Fruit fly (Drosophila melanogaster) whole organism, embryonic: ENCODE measurements around the gene CG31952.

Experiments used
- Abd-B ChIP-seq: fragments of 200-800 bp; sonication (Bioruptor generic); optimal IDR thresholded peaks from 2 replicates; lab custom pipeline; 2018; ENCODE audit warnings: missing biosample characterization, mild to moderate bottlenecking, missing genetic modification characterization, moderate library complexity
- Atf-2 ChIP-seq: fragments of 200-800 bp; sonication (Bioruptor generic); optimal IDR thresholded peaks from 2 replicates; lab custom pipeline; 2016; ENCODE audit warnings: missing biosample characterization, missing genetic modification characterization
- Atf3 ChIP-seq: fragments of 200-800 bp; sonication (Bioruptor generic); optimal IDR thresholded peaks from 3 replicates; lab custom pipeline; 2016; ENCODE audit warnings: missing biosample characterization, missing genetic modification characterization
- Blimp-1 ChIP-seq: fragments of 200-800 bp; sonication (Bioruptor generic); optimal IDR thresholded peaks from 3 replicates; lab custom pipeline; 2018; ENCODE audit warnings: missing biosample characterization, missing genetic modification characterization, mild to moderate bottlenecking, moderate library complexity, missing genetic modification reagents
- CG10462 ChIP-seq: fragments of 200-800 bp; sonication (Bioruptor generic); optimal IDR thresholded peaks from 2 replicates; lab custom pipeline; 2016; ENCODE audit warnings: missing biosample characterization, missing genetic modification characterization
- CG12071 ChIP-seq: fragments of 200-800 bp; sonication (Bioruptor generic); optimal IDR thresholded peaks from 3 replicates; lab custom pipeline; 2018; ENCODE audit warnings: missing biosample characterization, mild to moderate bottlenecking, missing genetic modification characterization
- CG12391 ChIP-seq: fragments of 200-800 bp; sonication (Bioruptor generic); optimal IDR thresholded peaks from 3 replicates; lab custom pipeline; 2018; ENCODE audit warnings: missing biosample characterization, mild to moderate bottlenecking, missing genetic modification characterization, moderate library complexity
- CG12744 ChIP-seq: fragments of 200-800 bp; sonication (Bioruptor generic); optimal IDR thresholded peaks from 2 replicates; lab custom pipeline; 2016; ENCODE audit warnings: missing biosample characterization, missing genetic modification characterization
- CG13775 ChIP-seq: fragments of 200-800 bp; sonication (Bioruptor generic); optimal IDR thresholded peaks from 3 replicates; lab custom pipeline; 2017; ENCODE audit warnings: missing biosample characterization, mild to moderate bottlenecking, missing genetic modification characterization
- CG14965 ChIP-seq: fragments of 200-800 bp; sonication (Bioruptor generic); optimal IDR thresholded peaks from 2 replicates; lab custom pipeline; 2016; ENCODE audit warnings: missing biosample characterization, missing genetic modification characterization, borderline replicate concordance
- CG15479 ChIP-seq: fragments of 200-800 bp; sonication (Bioruptor generic); optimal IDR thresholded peaks from 3 replicates; lab custom pipeline; 2019; ENCODE audit warnings: missing biosample characterization, mild to moderate bottlenecking, missing genetic modification characterization, moderate library complexity
- CG17568 ChIP-seq: fragments of 200-800 bp; sonication (Bioruptor generic); optimal IDR thresholded peaks from 2 replicates; lab custom pipeline; 2018; ENCODE audit warnings: missing biosample characterization, mild to moderate bottlenecking, missing genetic modification characterization, moderate library complexity
- CG2129 ChIP-seq: fragments of 200-800 bp; sonication (Bioruptor generic); IDR thresholded peaks from 2 replicates; pipeline ENCODE4 v1.3.6; 2022; ENCODE audit warnings: missing biosample characterization, missing genetic modification characterization; ENCODE audit not compliant: partially characterized antibody
- CG30020 ChIP-seq: fragments of 200-800 bp; optimal IDR thresholded peaks from 2 replicates; lab custom pipeline; 2019; ENCODE audit warnings: missing biosample characterization, mild to moderate bottlenecking, missing genetic modification characterization, moderate library complexity
- CG3163 ChIP-seq: fragments of 200-800 bp; sonication (Bioruptor generic); optimal IDR thresholded peaks from 3 replicates; lab custom pipeline; 2016; ENCODE audit warnings: missing biosample characterization, missing genetic modification characterization
- CG32772 ChIP-seq: fragments of 200-800 bp; sonication (Bioruptor generic); IDR thresholded peaks from 2 replicates; pipeline ENCODE4 v1.3.6; 2022; ENCODE audit warnings: missing biosample characterization, missing genetic modification characterization
- CG3407 ChIP-seq: fragments of 200-800 bp; sonication (Bioruptor generic); optimal IDR thresholded peaks from 2 replicates; lab custom pipeline; 2018; ENCODE audit warnings: missing biosample characterization, mild to moderate bottlenecking, missing genetic modification characterization
- CG3995 ChIP-seq: fragments of 200-800 bp; sonication (Bioruptor generic); optimal IDR thresholded peaks from 3 replicates; lab custom pipeline; 2016; ENCODE audit warnings: missing biosample characterization, missing genetic modification characterization
- CG4282 ChIP-seq: fragments of 200-800 bp; sonication (Bioruptor generic); optimal IDR thresholded peaks from 2 replicates; lab custom pipeline; 2016; ENCODE audit warnings: missing biosample characterization, missing genetic modification characterization
- CG6272 ChIP-seq: fragments of 200-800 bp; sonication (Bioruptor generic); IDR thresholded peaks from 2 replicates; pipeline ENCODE4 v1.3.6; 2022; ENCODE audit warnings: missing biosample characterization, missing genetic modification characterization
- CG7357 ChIP-seq: fragments of 200-800 bp; sonication (Bioruptor generic); IDR thresholded peaks from 3 replicates; pipeline ENCODE4 v1.3.6; 2022; ENCODE audit warnings: missing biosample characterization, missing genetic modification characterization
- CG7556 ChIP-seq: fragments of 200-800 bp; sonication (Bioruptor generic); optimal IDR thresholded peaks from 2 replicates; lab custom pipeline; 2017; ENCODE audit warnings: missing biosample characterization, mild to moderate bottlenecking, missing genetic modification characterization
- CG7839 ChIP-seq: fragments of 200-800 bp; sonication (Bioruptor generic); optimal IDR thresholded peaks from 3 replicates; lab custom pipeline; 2018; ENCODE audit warnings: missing biosample characterization, mild to moderate bottlenecking, missing genetic modification characterization, moderate library complexity
- CkIIα-i1 ChIP-seq: fragments of 200-800 bp; sonication (Bioruptor generic); IDR thresholded peaks from 2 replicates; pipeline ENCODE4 v1.3.6; 2022; ENCODE audit warnings: missing biosample characterization, missing genetic modification characterization
- Gsc ChIP-seq: fragments of 200-800 bp; sonication (Bioruptor generic); IDR thresholded peaks from 2 replicates; pipeline ENCODE4 v1.3.6; 2022; ENCODE audit warnings: missing biosample characterization, missing genetic modification characterization
- HLH4C ChIP-seq: fragments of 200-800 bp; sonication (Bioruptor generic); IDR thresholded peaks from 3 replicates; pipeline ENCODE4 v1.3.6; 2022; ENCODE audit warnings: missing biosample characterization, missing genetic modification characterization; ENCODE audit not compliant: partially characterized antibody
- Med ChIP-seq: fragments of 200-800 bp; sonication (Bioruptor generic); peaks from one replicate; lab custom pipeline; 2016; ENCODE audit warnings: missing biosample characterization, missing genetic modification characterization, mild to moderate bottlenecking, inconsistent platforms, moderate library complexity
- NfI ChIP-seq: fragments of 200-800 bp; sonication (Bioruptor generic); optimal IDR thresholded peaks from 3 replicates; lab custom pipeline; 2018; ENCODE audit warnings: missing biosample characterization, mild to moderate bottlenecking, missing genetic modification characterization, moderate library complexity
- Oli ChIP-seq: fragments of 200-800 bp; sonication (Bioruptor generic); optimal IDR thresholded peaks from 2 replicates; lab custom pipeline; 2018; ENCODE audit warnings: missing biosample characterization, mild to moderate bottlenecking, missing genetic modification characterization, moderate library complexity
- Trl ChIP-seq, 3 experiments: fragments of >200 bp in 2 of 3; fragments of 200-800 bp in 1 of 3; sonication (Bioruptor generic) in 1 of 3; optimal IDR thresholded peaks; 2 replicates in 1 of 3; 3 replicates in 2 of 3; lab custom pipeline; 2016 to 2017; ENCODE audit warnings: missing biosample characterization in 1 of 3, missing genetic modification characterization in 1 of 3
- Xbp1 ChIP-seq: fragments of 200-800 bp; sonication (Bioruptor generic); optimal IDR thresholded peaks from 3 replicates; lab custom pipeline; 2016; ENCODE audit warnings: missing biosample characterization, mild to moderate bottlenecking, missing genetic modification characterization
- ab ChIP-seq: fragments of 200-800 bp; sonication (Bioruptor generic); optimal IDR thresholded peaks from 2 replicates; lab custom pipeline; 2016; ENCODE audit warnings: missing biosample characterization, missing genetic modification characterization
- amos ChIP-seq: fragments of 200-800 bp; sonication (Bioruptor generic); IDR thresholded peaks from 2 replicates; pipeline ENCODE4 v1.3.6; 2022; ENCODE audit warnings: missing biosample characterization, missing genetic modification characterization; ENCODE audit not compliant: partially characterized antibody
- cg ChIP-seq: fragments of 200-800 bp; sonication (Bioruptor generic); optimal IDR thresholded peaks from 3 replicates; lab custom pipeline; 2019; ENCODE audit warnings: missing biosample characterization, mild to moderate bottlenecking, missing genetic modification characterization, moderate library complexity
- chm ChIP-seq: fragments of 200-800 bp; sonication (Bioruptor generic); IDR thresholded peaks from 2 replicates; pipeline ENCODE4 v1.3.6; 2022; ENCODE audit warnings: missing biosample characterization, missing genetic modification characterization
- cwo ChIP-seq: fragments of 200-800 bp; sonication (Bioruptor generic); optimal IDR thresholded peaks from 3 replicates; lab custom pipeline; 2017; ENCODE audit warnings: missing biosample characterization, missing genetic modification characterization, mild to moderate bottlenecking, moderate library complexity, missing genetic modification reagents
- eve ChIP-seq, 2 experiments: fragments of >200 bp; optimal IDR thresholded peaks; 2 replicates each; lab custom pipeline; 2017; ENCODE audit warnings: missing biosample characterization in 2 of 2, missing genetic modification characterization in 2 of 2
- ewg ChIP-seq: fragments of 200-800 bp; sonication (Bioruptor generic); optimal IDR thresholded peaks from 3 replicates; lab custom pipeline; 2017; ENCODE audit warnings: mild to moderate bottlenecking, missing biosample characterization, missing genetic modification reagents, missing genetic modification characterization
- grau ChIP-seq: fragments of 200-800 bp; optimal IDR thresholded peaks from 3 replicates; lab custom pipeline; 2019; ENCODE audit warnings: missing biosample characterization, mild to moderate bottlenecking, missing genetic modification characterization, moderate library complexity
- ham ChIP-seq: fragments of 200-800 bp; sonication (Bioruptor generic); IDR thresholded peaks from 2 replicates; pipeline ENCODE4 v1.3.6; 2022; ENCODE audit warnings: missing biosample characterization, missing genetic modification characterization
- nerfin-1 ChIP-seq: fragments of 200-800 bp; sonication (Bioruptor generic); optimal IDR thresholded peaks from 3 replicates; lab custom pipeline; 2019; ENCODE audit warnings: missing biosample characterization, mild to moderate bottlenecking, missing genetic modification characterization, moderate library complexity
- nom ChIP-seq: fragments of 200-800 bp; sonication (Bioruptor generic); optimal IDR thresholded peaks from 2 replicates; lab custom pipeline; 2017; ENCODE audit warnings: missing biosample characterization, missing genetic modification characterization, mild to moderate bottlenecking, moderate library complexity, missing genetic modification reagents
- p53 ChIP-seq: fragments of 200-800 bp; sonication (Bioruptor generic); optimal IDR thresholded peaks from 2 replicates; lab custom pipeline; 2016; ENCODE audit warnings: missing biosample characterization, missing genetic modification characterization
- row ChIP-seq: fragments of 200-800 bp; sonication (Bioruptor generic); IDR thresholded peaks from 3 replicates; pipeline ENCODE4 v1.3.6; 2022; ENCODE audit warnings: missing biosample characterization, missing genetic modification characterization
- sens ChIP-seq: fragments of 200-800 bp; sonication (Bioruptor generic); peaks from one replicate; lab custom pipeline; 2016; ENCODE audit warnings: missing biosample characterization, missing genetic modification characterization
- seq ChIP-seq: fragments of 200-800 bp; sonication (Bioruptor generic); IDR thresholded peaks from 2 replicates; pipeline ENCODE4 v1.3.6; 2022; ENCODE audit warnings: missing biosample characterization, missing genetic modification characterization
- sr ChIP-seq: fragments of 200-800 bp; sonication (Bioruptor generic); IDR thresholded peaks from 3 replicates; pipeline ENCODE4 v1.3.6; 2022; ENCODE audit warnings: missing biosample characterization, missing genetic modification characterization
- sug ChIP-seq: fragments of 200-800 bp; optimal IDR thresholded peaks from 2 replicates; lab custom pipeline; 2019; ENCODE audit warnings: missing biosample characterization, mild to moderate bottlenecking, missing genetic modification characterization, moderate library complexity
- ttk ChIP-seq: fragments of 200-800 bp; sonication (Bioruptor generic); IDR thresholded peaks from 2 replicates; pipeline ENCODE4 v2.1.2; 2022; ENCODE audit warnings: missing biosample characterization, missing genetic modification characterization
- usp ChIP-seq: fragments of >200 bp; optimal IDR thresholded peaks from 2 replicates; lab custom pipeline; 2017; ENCODE audit warnings: missing biosample characterization, missing genetic modification characterization
- vvl ChIP-seq: fragments of 200-800 bp; sonication (Bioruptor generic); IDR thresholded peaks from 2 replicates; pipeline ENCODE4 v1.3.6; 2022; ENCODE audit warnings: missing biosample characterization, missing genetic modification characterization
- wor ChIP-seq: fragments of 200-800 bp; sonication (Bioruptor generic); IDR thresholded peaks from 2 replicates; pipeline ENCODE4 v1.3.6; 2022; ENCODE audit warnings: missing biosample characterization, missing genetic modification characterization

Gene CG31952

dm6 chr2L:3425947-3426346 lies 9.5 kb downstream of the CG31952 start (continued):
- TF ChIP-seq cg: peak; percentile 29
- no peak for TF ChIP-seq Med (GFP tag; lab: Kevin White, UChicago)
- no peak for TF ChIP-seq CG4282
- TF ChIP-seq sug (tag; lab: Kevin White, UChicago): no peak
- no peak for TF ChIP-seq CkIIα-i1 (GFP tag; lab: Robert Waterston, UW)
- no peak for TF ChIP-seq ham
- no peak for TF ChIP-seq usp (GFP tag; lab: Kevin White, UChicago)
- TF ChIP-seq CG12391: no peak
- TF ChIP-seq chm (GFP tag; lab: Robert Waterston, UW): no peak
- no peak for TF ChIP-seq CG10462
- TF ChIP-seq Abd-B (GFP tag; lab: Kevin White, UChicago): no peak
- TF ChIP-seq Xbp1 (GFP tag; lab: Kevin White, UChicago): no peak
- no peak for TF ChIP-seq CG13775 (GFP tag; lab: Kevin White, UChicago)
- TF ChIP-seq nerfin-1: peak; percentile 30
- TF ChIP-seq CG14965 (GFP tag; lab: Kevin White, UChicago): no peak
- no peak for TF ChIP-seq wor
- TF ChIP-seq Gsc (GFP tag; lab: Robert Waterston, UW): no peak
- no peak for TF ChIP-seq NfI (GFP tag; lab: Kevin White, UChicago)
- no peak for TF ChIP-seq Atf3 (GFP tag; lab: Kevin White, UChicago)
- TF ChIP-seq amos (GFP tag; lab: Robert Waterston, UW): no peak
- no peak for TF ChIP-seq CG6272
- TF ChIP-seq nom: no peak
- TF ChIP-seq CG12744: no peak
- TF ChIP-seq grau (tag; lab: Kevin White, UChicago): no peak
- TF ChIP-seq seq: peak; percentile 71; the same call in 1 of the 2 replicates
- TF ChIP-seq CG32772: no peak
- peak; percentile 26; the same call in 1 of the 2 replicates for TF ChIP-seq ttk (GFP tag; lab: Robert Waterston, UW)
- TF ChIP-seq CG7357: no peak
- no peak for TF ChIP-seq sr (GFP tag; lab: Robert Waterston, UW)
- TF ChIP-seq CG17568: no peak
- TF ChIP-seq sens (GFP tag; lab: Kevin White, UChicago): peak; percentile 12
- TF ChIP-seq CG3163 (GFP tag; lab: Kevin White, UChicago): peak; percentile 80
- TF ChIP-seq, all 482 proteins: peak for 7

DNA sequence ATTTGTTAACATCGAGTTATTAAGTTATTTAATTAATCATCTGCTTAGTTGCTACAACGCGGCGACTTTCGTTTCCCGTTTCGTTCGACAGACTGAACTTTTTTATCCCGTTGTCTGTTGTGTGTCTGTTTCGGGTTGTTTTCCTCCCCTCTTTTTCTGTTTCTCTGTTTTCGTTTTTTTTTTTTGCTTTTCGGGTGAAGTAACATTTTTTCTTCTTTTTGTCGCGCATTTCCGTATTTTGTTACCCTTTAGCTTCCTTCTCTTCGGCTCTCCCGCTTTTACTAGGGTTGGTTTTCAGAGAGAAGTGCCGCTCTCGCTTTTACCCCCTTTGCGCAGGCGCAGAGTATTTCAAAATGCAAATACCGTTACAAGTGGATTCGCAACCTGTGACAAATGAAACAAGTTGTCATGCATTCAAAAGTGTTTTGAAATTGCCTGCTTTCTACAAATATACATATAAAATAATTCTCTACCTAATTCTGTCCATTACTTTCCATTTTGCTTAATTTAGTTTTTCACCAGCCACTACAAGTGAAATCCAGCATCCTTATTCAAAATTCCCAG lies 10.3 kb downstream of the CG31952 start, which contains the start of gene Pgant2:
TSS of gene Pgant2 (minus strand) at position 51 of the 564 bp plus-strand sequence.
- no peak for TF ChIP-seq ab (GFP tag; lab: Kevin White, UChicago)
- TF ChIP-seq CG7839 (tag; lab: Kevin White, UChicago): no peak
- TF ChIP-seq Trl (optimal IDR thresholded peaks at IDR 0.05; lab: Kevin White, UChicago): peak; percentile 43
- TF ChIP-seq Trl (GFP tag; optimal IDR thresholded peaks at IDR 0.05; lab: Kevin White, UChicago): no peak
- TF ChIP-seq p53 (GFP tag; lab: Kevin White, UChicago): no peak
- TF ChIP-seq CG12071 (GFP tag; lab: Kevin White, UChicago): no peak
- no peak for TF ChIP-seq CG15479 (GFP tag; lab: Kevin White, UChicago)
- no peak for TF ChIP-seq CG7556 (GFP tag; lab: Kevin White, UChicago)
- peak; percentile 90 for TF ChIP-seq ewg
- no peak for TF ChIP-seq Atf-2 (GFP tag; lab: Kevin White, UChicago)
- peak; percentile 77 for TF ChIP-seq seq
- TF ChIP-seq CG2129: no peak
- TF ChIP-seq CG3995 (GFP tag; lab: Kevin White, UChicago): peak; percentile 79
- 0 out of 2 replicates have a peak, but pooled peaks have one; percentile 9 for TF ChIP-seq vvl (GFP tag; lab: Robert Waterston, UW)
- TF ChIP-seq Oli (tag; lab: Kevin White, UChicago): no peak
- no peak for TF ChIP-seq Blimp-1
- no peak for TF ChIP-seq HLH4C (GFP tag; lab: Robert Waterston, UW)
- no peak for TF ChIP-seq eve (GFP tag; optimal IDR thresholded peaks at IDR 0.05; lab: Kevin White, UChicago)
- TF ChIP-seq row: no peak
- TF ChIP-seq cwo (GFP tag; lab: Kevin White, UChicago): no peak
- TF ChIP-seq nerfin-1: peak; percentile 95
- no peak for TF ChIP-seq CG3407 (GFP tag; lab: Kevin White, UChicago)
- TF ChIP-seq CG30020 (tag; lab: Kevin White, UChicago): no peak
